Worm (Caenorhabditis elegans): ENCODE data around the gene sri-50.

DNA sequence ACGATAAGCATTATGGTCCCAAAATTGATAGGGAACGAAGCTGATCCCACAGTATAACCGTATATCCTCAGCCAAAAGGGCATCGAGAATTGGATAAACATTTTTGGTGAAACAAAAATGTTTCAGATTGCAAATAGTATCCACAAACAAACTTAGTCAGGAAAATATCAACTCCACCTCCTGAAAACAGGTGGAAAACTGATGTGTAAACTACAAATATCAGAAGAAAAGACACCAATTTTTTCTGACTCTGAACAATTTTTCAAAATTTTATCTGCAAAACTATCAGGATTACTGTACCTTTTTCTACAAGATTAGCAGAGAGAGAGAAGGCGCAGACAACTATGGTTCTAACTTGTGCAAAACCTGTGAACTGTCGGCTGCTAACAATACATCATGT is 996 bp upstream of the sri-50 start, which contains the start of gene sri-53:
- TF ChIP-seq ztf-23 (GFP tag; IDR thresholded peaks at IDR 0.05) (no peak), med-1 (GFP tag; optimal IDR thresholded peaks at IDR 0.05; ENCODE audit: insufficient read depth) (no peak)
